Worm (Caenorhabditis elegans) whole organism, L4/young adult: ENCODE measurements around the gene slc-25A10.

Experiments used
- W03F9.2 ChIP-seq: fragments of 150-350 bp; optimal IDR thresholded peaks from 2 replicates; lab custom pipeline; 2014; ENCODE audit warnings: missing biosample characterization, missing genetic modification characterization
- dao-5 ChIP-seq: sonication (generic microtip); optimal IDR thresholded peaks from 2 replicates; lab custom pipeline; 2016; ENCODE audit warnings: missing genotype, missing genetic modification characterization, moderate library complexity, missing compliant biosample characterization
- him-1 ChIP-seq: sonication (generic microtip); optimal IDR thresholded peaks from 2 replicates; lab custom pipeline; 2016; ENCODE audit warnings: missing genotype, missing genetic modification reagents, missing genetic modification characterization, missing compliant biosample characterization

Gene slc-25A10

DNA sequence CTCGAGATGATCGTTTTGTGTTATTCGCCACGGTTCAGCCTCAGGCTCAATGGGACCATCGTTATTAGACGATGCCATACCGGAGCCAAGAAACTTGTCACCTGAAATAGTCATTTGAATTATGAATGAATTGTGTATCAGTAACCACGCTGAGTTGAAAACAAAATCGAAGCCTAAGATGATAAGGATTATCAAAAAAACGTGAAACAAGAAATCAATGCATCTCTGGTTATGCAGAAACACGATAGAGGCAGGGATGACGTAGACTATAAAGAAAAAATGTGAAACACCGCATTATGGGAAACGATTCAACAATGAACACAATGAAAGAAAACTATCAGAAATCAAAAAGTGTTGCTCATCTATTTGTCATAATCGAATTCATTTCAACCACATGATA is 2.5 kb downstream of the slc-25A10 start, which contains the start of gene smf-1:
TSS of gene smf-1 (minus strand) at position 101 of the 400 bp plus-strand sequence.
- TF ChIP-seq dao-5 (tag; lab: Kevin White, UChicago) (no peak), him-1 (no peak), W03F9.2 (no peak)

DNA sequence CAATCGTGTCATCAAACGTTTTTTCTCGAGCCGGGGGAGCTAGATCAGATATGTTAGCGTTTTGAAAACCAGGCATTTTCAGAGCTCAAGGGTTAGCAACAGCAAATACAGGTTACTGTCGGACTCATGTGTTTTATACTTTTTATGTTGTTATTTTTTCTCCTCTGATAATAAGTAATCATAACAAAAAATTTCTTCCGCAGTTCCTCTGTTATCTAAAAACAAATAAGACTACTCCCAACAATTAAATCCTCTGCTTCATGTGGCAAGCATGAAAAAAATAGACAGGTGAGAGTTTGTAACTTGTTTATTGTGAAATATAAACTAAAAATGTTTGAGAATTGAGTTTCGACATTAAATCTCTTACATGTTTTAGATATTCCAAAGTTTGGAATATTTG is 6.9 kb downstream of the slc-25A10 start, which contains the start of gene smf-2:
TSS of gene smf-2 (minus strand) at position 101 of the 400 bp plus-strand sequence.
- TF ChIP-seq him-1 (no peak), W03F9.2 (no peak), dao-5 (tag; lab: Kevin White, UChicago) (no peak)

DNA sequence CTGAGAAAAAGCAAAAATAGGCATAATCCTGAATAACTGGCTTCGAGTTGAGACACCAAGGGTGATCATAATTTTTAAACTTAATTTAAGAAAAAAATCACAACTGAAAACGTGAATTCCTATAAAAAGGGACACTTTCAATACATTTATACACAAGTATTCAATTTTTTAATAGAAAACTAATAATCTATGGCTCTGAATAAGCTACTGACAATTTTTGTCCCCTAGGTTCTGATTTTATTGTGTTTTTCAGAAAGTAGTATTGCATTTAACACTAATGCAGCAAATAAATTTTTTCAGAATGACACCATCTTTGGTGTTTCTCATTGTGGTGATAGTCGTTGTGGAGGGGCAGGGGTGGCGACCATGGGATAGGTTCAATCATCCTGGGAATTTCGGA is 12.2 kb downstream of the slc-25A10 start, which contains the start of gene nas-11:
TSS of gene nas-11 (plus strand) at position 301 of the 400 bp plus-strand sequence.
- TF ChIP-seq W03F9.2 = no peak
- TF ChIP-seq dao-5 (tag; lab: Kevin White, UChicago) = no peak
- TF ChIP-seq him-1 = no peak

DNA sequence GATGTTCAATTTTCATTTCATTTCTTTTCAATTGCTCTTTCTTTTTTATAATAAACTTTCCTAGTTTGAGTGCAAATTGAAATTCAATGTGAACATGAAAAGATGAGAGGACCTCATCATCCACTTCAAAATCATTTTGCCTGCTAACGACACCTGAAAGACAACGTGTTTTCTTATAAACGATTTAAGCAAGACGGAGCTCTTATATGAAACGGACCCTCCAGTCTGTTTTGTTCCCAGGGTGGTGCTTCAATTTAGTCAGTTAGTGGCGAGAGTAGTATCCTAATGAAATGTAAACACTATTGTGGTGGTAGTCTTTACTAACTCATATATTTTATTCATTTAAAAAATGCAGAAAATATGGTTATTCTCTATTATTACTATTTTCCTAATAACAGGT is 16.2 kb downstream of the slc-25A10 start, which contains the start of gene acr-3:
TSS of gene acr-3 (plus strand) at position 301 of the 400 bp plus-strand sequence.
- no peak for TF ChIP-seq dao-5 (tag; lab: Kevin White, UChicago)
- TF ChIP-seq him-1 = no peak
- no peak for TF ChIP-seq W03F9.2

DNA sequence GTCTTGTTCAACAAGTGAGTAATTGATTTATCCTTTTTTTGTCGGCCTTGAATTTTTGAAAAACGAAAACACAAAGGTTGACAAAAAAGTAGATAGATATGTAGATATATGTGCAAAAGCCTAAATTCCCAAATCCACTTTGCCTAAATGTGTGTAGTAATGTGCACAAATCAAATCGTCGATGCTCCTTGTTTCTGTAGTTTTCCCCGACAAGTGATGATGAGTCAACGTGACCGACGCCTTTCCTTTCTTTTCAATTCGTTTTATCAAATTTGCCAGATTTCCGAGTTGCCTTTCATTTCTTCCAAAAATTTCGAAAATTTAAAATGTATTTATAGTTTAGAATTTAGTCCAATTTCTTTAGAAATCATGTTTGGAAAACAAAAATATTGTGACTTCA is 20.3 kb downstream of the slc-25A10 start:
- TF ChIP-seq dao-5 (tag; lab: Kevin White, UChicago) (no peak), him-1 (no peak)

DNA sequence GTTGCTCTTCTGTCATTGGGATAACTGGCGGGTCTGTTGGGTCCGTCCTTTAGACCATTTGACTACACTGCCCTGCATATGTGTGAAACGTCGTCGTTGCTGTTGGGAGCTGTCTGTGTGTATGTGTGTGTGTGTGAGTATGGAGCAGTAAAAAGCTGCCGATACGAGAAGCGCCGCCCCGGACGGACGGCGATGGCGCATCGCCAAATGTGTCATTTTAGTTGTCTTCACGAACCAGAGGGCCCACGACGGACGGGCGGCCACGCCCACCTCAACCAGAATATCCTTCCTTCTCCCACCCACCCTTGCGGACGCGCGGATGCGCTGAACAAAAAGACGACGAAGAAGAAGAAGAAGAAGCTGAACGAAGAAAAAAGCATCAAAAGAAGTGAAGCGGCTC is 23.2 kb downstream of the slc-25A10 start, which contains the start of gene acr-2:
TSS of gene acr-2 (plus strand) at position 301 of the 400 bp plus-strand sequence.
- TF ChIP-seq him-1 (no peak), W03F9.2 (no peak)

DNA sequence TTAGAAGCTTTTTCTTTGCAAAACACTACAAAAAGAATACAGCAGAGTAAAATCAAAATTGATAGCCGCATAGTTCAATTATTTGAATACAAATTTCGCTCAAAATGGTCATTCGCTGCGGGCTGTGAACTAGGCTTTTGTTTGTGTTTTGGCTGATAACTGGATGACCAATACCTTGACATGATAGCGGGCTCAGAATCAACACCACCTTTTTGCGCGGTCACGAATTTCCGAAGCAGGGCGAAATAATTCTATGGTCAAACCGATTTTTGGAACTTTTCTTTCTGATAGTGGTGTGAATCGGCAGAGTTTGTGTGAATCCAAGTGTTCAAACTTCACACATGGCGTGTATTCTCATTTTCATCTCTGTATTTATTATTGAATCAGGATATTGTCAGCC is 27.2 kb downstream of the slc-25A10 start, which contains the start of the genes F38B6.7 and F38B6.2:
TSS of gene F38B6.7 (minus strand) at position 101 of the 400 bp plus-strand sequence.
TSS of gene F38B6.2 (plus strand) at position 267 of the 400 bp plus-strand sequence.
- no peak for TF ChIP-seq him-1

DNA sequence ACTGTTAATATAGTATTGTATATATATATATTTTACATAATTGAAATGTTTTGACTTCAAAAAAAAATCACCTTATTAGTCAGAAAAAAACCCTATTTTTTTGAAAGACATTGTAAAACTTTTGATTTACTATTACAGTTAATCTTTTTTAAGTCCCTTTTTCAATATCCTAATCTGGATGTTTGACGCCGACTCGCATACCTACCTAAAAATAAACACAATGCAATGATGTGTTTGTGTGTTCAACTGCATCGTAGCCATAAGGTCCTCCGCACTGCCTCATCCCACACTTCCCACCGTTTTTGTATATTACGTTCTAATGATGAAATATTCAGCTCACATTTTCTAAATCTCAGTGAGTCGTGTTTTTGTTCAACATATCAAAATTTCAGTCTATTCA is 32.1 kb downstream of the slc-25A10 start, which contains the start of gene F38B6.3:
TSS of gene F38B6.3 (plus strand) at position 301 of the 400 bp plus-strand sequence.
- TF ChIP-seq him-1 (no peak), dao-5 (tag; lab: Kevin White, UChicago) (no peak), W03F9.2 (no peak)

DNA sequence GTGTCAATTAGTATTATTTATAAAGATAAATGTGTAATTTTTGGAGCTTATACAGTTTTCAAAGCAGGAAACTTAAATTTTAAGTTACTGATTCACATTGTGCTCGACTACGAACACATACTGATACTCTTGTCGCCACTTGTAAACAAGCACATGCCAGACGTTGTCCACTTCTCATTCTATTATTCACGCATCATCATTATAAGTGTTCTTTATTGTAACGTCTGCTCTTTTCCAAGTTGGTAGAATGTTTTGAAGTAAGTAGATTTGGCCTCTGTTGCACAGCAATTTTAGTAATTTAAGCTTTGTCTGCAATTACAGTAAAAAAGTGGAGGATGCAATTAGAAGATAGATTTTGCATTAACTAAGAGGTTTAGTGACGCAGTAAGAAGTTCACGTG is 32.6 kb downstream of the slc-25A10 start:
- TF ChIP-seq dao-5 (tag; lab: Kevin White, UChicago) (no peak), W03F9.2 (no peak), him-1 (no peak)

DNA sequence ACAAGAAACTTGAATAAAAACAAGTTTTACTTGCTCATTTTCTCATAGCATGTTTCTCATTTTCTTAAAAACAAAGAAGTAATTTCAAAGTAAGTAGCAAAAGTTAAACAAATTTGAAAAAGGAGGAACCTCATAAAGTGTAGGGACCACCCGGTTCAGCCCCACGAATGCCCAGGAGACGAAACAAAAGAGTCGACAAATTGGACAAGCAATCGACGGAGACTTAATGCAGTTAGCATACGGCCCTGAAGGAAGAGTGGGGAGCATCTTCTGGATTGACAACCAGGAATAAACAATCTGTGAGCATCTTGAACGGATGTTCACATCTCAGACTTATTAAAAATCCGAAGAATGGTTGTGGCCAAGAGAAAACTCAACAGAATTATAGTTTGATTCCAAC is 33.8 kb downstream of the slc-25A10 start:
- TF ChIP-seq W03F9.2 = no peak
- TF ChIP-seq him-1 = no peak
- no peak for TF ChIP-seq dao-5 (tag; lab: Kevin White, UChicago)

DNA sequence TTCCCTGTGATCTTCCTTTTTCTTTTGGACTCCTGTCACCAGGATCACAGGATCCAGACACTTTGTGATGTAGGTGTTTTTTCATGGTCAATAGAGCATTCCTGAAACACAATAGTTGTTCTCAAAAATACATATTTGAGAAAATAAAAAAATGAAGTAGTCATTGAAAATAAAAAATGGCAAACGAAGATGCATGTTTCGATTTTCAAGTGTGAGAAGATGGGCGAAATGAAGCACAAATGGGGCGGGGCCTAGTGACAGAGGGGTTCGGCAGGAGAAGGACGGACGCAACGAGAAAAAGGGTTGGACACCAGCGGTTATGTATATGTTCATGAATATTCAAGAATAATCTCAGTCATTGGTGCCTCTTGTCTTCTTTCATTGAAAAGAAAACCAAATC is 35.5 kb downstream of the slc-25A10 start, which contains the start of gene F38B6.6:
TSS of gene F38B6.6 (minus strand) at position 101 of the 400 bp plus-strand sequence.
- TF ChIP-seq W03F9.2 (no peak), him-1 (no peak), dao-5 (tag; lab: Kevin White, UChicago) (no peak)

DNA sequence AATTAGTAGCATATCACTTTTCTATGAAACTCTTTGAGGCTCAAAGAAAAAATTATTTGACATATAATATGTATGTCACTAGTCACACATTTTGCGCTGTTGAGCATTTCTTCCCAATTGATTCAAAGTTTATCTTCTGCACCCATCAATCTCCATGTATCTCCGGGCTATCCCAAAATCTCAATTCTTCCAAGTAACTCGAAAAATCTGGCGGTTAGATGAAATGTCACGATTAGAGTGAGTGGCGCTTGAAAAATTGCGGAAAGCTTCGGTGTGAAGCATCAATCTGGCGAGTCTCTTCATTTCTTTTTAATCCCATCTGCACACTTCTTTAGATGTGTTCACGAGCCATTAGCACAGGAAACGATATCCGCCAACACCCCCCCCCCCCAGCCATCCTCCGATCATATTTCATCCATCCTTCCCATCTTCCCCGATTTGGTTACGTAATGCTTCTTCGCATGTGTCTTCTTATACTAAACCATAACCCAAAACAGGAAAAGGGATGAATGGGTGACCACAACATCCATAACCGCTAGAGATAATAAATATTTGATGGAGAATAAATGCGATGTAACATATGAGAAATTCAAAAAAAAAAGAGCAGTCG is 36.4 kb downstream of the slc-25A10 start:
- TF ChIP-seq dao-5 (tag; lab: Kevin White, UChicago) (no peak), him-1 (no peak), W03F9.2 (no peak)

DNA sequence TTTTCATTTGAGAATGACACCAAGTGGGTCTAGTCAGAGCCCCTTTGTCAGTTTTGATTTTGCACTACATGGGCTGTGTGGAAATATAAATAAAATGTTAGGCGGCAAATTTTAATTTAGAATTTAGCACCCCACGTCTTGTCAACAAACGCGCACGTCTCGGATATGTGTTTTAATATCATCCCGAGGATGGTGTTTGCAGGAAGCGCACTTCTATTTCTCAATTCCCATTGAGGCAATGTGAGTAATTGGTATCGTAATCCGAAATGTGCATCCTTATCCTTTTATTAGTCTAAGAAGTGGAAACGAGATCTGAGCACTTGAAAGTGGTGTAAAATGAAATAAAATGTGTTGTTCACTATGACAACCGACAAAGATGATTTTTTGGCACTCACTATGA is 37.7 kb downstream of the slc-25A10 start:
- no peak for TF ChIP-seq dao-5 (tag; lab: Kevin White, UChicago)
- no peak for TF ChIP-seq him-1
- TF ChIP-seq W03F9.2 = no peak

DNA sequence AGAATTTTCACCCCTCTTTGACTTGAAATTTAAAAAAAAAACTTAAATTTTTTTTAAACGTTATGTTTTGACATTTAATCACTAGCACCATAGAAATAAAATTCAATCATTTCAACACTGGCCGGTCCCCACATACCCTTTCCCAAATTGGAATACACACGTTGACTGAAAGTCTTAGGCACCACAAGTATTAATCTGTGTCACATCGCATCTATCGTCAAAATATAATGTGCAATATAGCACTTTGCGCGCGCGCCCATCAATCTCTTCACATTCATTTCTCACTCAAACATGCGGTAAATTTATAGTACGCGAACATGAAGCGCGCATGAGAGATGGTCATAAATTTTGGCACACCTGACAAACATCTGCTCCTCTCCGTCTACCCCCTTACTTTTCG is 38.1 kb downstream of the slc-25A10 start:
- TF ChIP-seq him-1 = no peak

DNA sequence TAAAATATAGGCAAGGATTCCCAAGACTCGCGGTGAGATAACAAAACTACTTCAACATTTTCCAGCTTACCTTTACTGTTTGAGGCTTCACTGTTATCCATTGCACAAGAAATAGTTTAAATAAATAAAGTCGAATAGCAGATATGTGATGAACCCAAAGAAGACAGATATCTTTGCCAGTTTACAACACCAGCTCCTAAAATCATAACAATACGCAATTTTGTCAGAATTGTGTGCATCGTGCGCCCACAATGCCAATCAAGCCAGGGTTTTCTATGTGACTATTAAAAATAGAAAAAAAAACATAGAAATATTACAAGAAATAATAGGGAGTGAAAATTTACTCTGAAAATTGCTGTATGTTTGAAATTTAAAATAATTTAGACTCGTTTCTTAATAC is 42.8 kb downstream of the slc-25A10 start, which contains the start of gene F38B6.8:
TSS of gene F38B6.8 (minus strand) at position 101 of the 400 bp plus-strand sequence.
- TF ChIP-seq him-1 (no peak), dao-5 (tag; lab: Kevin White, UChicago) (no peak), W03F9.2 (no peak)
